Fruit fly (Drosophila melanogaster) whole organism, embryonic: Measurements from ENCODE around the gene TTLL1A.
A peak's percentile ranks its signal among the peaks of the same experiment; 100 is the strongest.

Experiments used
- Atf-2 ChIP-seq: fragments of 200-800 bp; sonication (Bioruptor generic); optimal IDR thresholded peaks from 2 replicates; lab custom pipeline; 2016; ENCODE audit warnings: missing biosample characterization, missing genetic modification characterization
- B-H2 ChIP-seq: fragments of 200-800 bp; sonication (Bioruptor generic); optimal IDR thresholded peaks from 2 replicates; lab custom pipeline; 2018; ENCODE audit warnings: missing biosample characterization, mild to moderate bottlenecking, missing genetic modification characterization
- CG10462 ChIP-seq: fragments of 200-800 bp; sonication (Bioruptor generic); optimal IDR thresholded peaks from 2 replicates; lab custom pipeline; 2016; ENCODE audit warnings: missing biosample characterization, missing genetic modification characterization
- CG10959 ChIP-seq: fragments of 200-800 bp; sonication (Bioruptor generic); IDR thresholded peaks from 2 replicates; pipeline ENCODE4 v1.3.6; 2022; ENCODE audit warnings: missing biosample characterization, missing genetic modification characterization
- CG12219 ChIP-seq: fragments of 200-800 bp; sonication (Bioruptor generic); optimal IDR thresholded peaks from 3 replicates; lab custom pipeline; 2018; ENCODE audit warnings: missing biosample characterization, mild to moderate bottlenecking, missing genetic modification characterization
- CG12236 ChIP-seq: fragments of 200-800 bp; sonication (Bioruptor generic); optimal IDR thresholded peaks from 2 replicates; lab custom pipeline; 2016; ENCODE audit warnings: missing biosample characterization, missing genetic modification characterization
- CG13287 ChIP-seq: fragments of 200-800 bp; sonication (Bioruptor generic); IDR thresholded peaks from 2 replicates; pipeline ENCODE4 v1.3.6; 2022; ENCODE audit warnings: missing biosample characterization, missing genetic modification characterization; ENCODE audit not compliant: partially characterized antibody
- CG14050 ChIP-seq: fragments of 200-800 bp; sonication (Bioruptor generic); IDR thresholded peaks from 3 replicates; pipeline ENCODE4 v1.3.6; 2022; ENCODE audit warnings: missing biosample characterization, missing genetic modification characterization
- CG14710 ChIP-seq: fragments of 200-800 bp; sonication (Bioruptor generic); optimal IDR thresholded peaks from 3 replicates; lab custom pipeline; 2019; ENCODE audit warnings: missing biosample characterization, mild to moderate bottlenecking, missing genetic modification characterization, moderate library complexity
- CG16779 ChIP-seq: fragments of 200-800 bp; sonication (Bioruptor generic); IDR thresholded peaks from 2 replicates; pipeline ENCODE4 v1.3.6; 2022; ENCODE audit warnings: missing biosample characterization, missing genetic modification characterization
- CG18476 ChIP-seq: fragments of 200-800 bp; sonication (Bioruptor generic); optimal IDR thresholded peaks from 2 replicates; lab custom pipeline; 2016; ENCODE audit warnings: missing biosample characterization, mild to moderate bottlenecking, missing genetic modification characterization
- CG18764 ChIP-seq: fragments of 200-800 bp; sonication (Bioruptor generic); optimal IDR thresholded peaks from 3 replicates; lab custom pipeline; 2016; ENCODE audit warnings: missing biosample characterization, missing genetic modification characterization
- CG2129 ChIP-seq: fragments of 200-800 bp; sonication (Bioruptor generic); IDR thresholded peaks from 2 replicates; pipeline ENCODE4 v1.3.6; 2022; ENCODE audit warnings: missing biosample characterization, missing genetic modification characterization; ENCODE audit not compliant: partially characterized antibody
- CG2678 ChIP-seq: fragments of 200-800 bp; sonication (Bioruptor generic); optimal IDR thresholded peaks from 3 replicates; lab custom pipeline; 2019; ENCODE audit warnings: missing biosample characterization, mild to moderate bottlenecking, missing genetic modification characterization, moderate library complexity
- CG4707 ChIP-seq: fragments of 200-800 bp; sonication (Bioruptor generic); optimal IDR thresholded peaks from 2 replicates; lab custom pipeline; 2018; ENCODE audit warnings: missing biosample characterization, mild to moderate bottlenecking, missing genetic modification characterization, moderate library complexity
- CG6654 ChIP-seq: fragments of 200-800 bp; sonication (Bioruptor generic); optimal IDR thresholded peaks from 2 replicates; lab custom pipeline; 2017; ENCODE audit warnings: missing biosample characterization, mild to moderate bottlenecking, missing genetic modification characterization
- CG6791 ChIP-seq: fragments of 200-800 bp; sonication (Bioruptor generic); IDR thresholded peaks from 3 replicates; pipeline ENCODE4 v1.3.6; 2022; ENCODE audit warnings: missing biosample characterization, missing genetic modification characterization; ENCODE audit not compliant: partially characterized antibody
- CG7357 ChIP-seq: fragments of 200-800 bp; sonication (Bioruptor generic); IDR thresholded peaks from 3 replicates; pipeline ENCODE4 v1.3.6; 2022; ENCODE audit warnings: missing biosample characterization, missing genetic modification characterization
- CG8478 ChIP-seq: fragments of >200 bp; optimal IDR thresholded peaks from 2 replicates; lab custom pipeline; 2018
- Deaf1 ChIP-seq: fragments of 200-800 bp; optimal IDR thresholded peaks from 3 replicates; lab custom pipeline; 2019; ENCODE audit warnings: missing biosample characterization, mild to moderate bottlenecking, missing genetic modification characterization, moderate library complexity
- Dfd ChIP-seq, 2 experiments: fragments of >200 bp; optimal IDR thresholded peaks; 2 replicates each; lab custom pipeline; 2017; ENCODE audit warnings: missing biosample characterization in 2 of 2, missing genetic modification characterization in 2 of 2
- Doc3 ChIP-seq: fragments of 200-800 bp; sonication (Bioruptor generic); IDR thresholded peaks from 3 replicates; pipeline ENCODE4 v1.3.6; 2022; ENCODE audit warnings: missing biosample characterization, missing genetic modification characterization; ENCODE audit not compliant: partially characterized antibody
- Hr78 ChIP-seq, 2 experiments: fragments of 200-800 bp in 1 of 2; fragments of >200 bp in 1 of 2; sonication (Bioruptor generic) in 1 of 2; optimal IDR thresholded peaks; 2 replicates each; lab custom pipeline; 2017 to 2019; ENCODE audit warnings: missing biosample characterization in 2 of 2, missing genetic modification characterization in 2 of 2, mild to moderate bottlenecking in 1 of 2, moderate library complexity in 1 of 2
- MESR4 ChIP-seq: fragments of 200-800 bp; sonication (Bioruptor generic); optimal IDR thresholded peaks from 2 replicates; lab custom pipeline; 2018; ENCODE audit warnings: missing biosample characterization, mild to moderate bottlenecking, missing genetic modification characterization, moderate library complexity
- Mad ChIP-seq: fragments of 200-800 bp; sonication (Bioruptor generic); optimal IDR thresholded peaks from 2 replicates; lab custom pipeline; 2016; ENCODE audit warnings: missing biosample characterization, missing genetic modification characterization
- Mrtf ChIP-seq: fragments of 200-800 bp; sonication (Bioruptor generic); IDR thresholded peaks from 3 replicates; pipeline ENCODE4 v1.3.6; 2022; ENCODE audit warnings: missing biosample characterization, missing genetic modification characterization
- Myb ChIP-seq: fragments of 200-800 bp; sonication (Bioruptor generic); optimal IDR thresholded peaks from 2 replicates; lab custom pipeline; 2016; ENCODE audit warnings: missing biosample characterization, missing genetic modification characterization
- NC2β ChIP-seq: fragments of 200-800 bp; sonication (Bioruptor generic); optimal IDR thresholded peaks from 2 replicates; lab custom pipeline; 2016; ENCODE audit warnings: missing biosample characterization, missing genetic modification characterization
- Scr ChIP-seq: fragments of 200-800 bp; sonication (Bioruptor generic); IDR thresholded peaks from 2 replicates; pipeline ENCODE4 v1.3.6; 2022; ENCODE audit warnings: missing biosample characterization, missing genetic modification characterization; ENCODE audit not compliant: partially characterized antibody
- Sox100B ChIP-seq: fragments of 200-800 bp; sonication (Bioruptor generic); optimal IDR thresholded peaks from 3 replicates; lab custom pipeline; 2018; ENCODE audit warnings: missing biosample characterization, mild to moderate bottlenecking, missing genetic modification characterization
- Sox102F ChIP-seq: fragments of 200-800 bp; sonication (Bioruptor generic); optimal IDR thresholded peaks from 2 replicates; lab custom pipeline; 2018; ENCODE audit warnings: missing biosample characterization, mild to moderate bottlenecking, missing genetic modification characterization, moderate library complexity
- abd-A ChIP-seq: fragments of 200-800 bp; sonication (Bioruptor generic); optimal IDR thresholded peaks from 3 replicates; lab custom pipeline; 2019; ENCODE audit warnings: missing biosample characterization, mild to moderate bottlenecking, missing genetic modification characterization, moderate library complexity
- bowl ChIP-seq: fragments of 200-800 bp; sonication (Bioruptor generic); IDR thresholded peaks from 2 replicates; pipeline ENCODE4 v1.3.6; 2022; ENCODE audit warnings: missing biosample characterization, missing genetic modification characterization
- bsh ChIP-seq, 2 experiments: fragments of 200-800 bp; sonication (Bioruptor generic); optimal IDR thresholded peaks; 2 replicates each; lab custom pipeline; 2017 to 2018; ENCODE audit warnings: mild to moderate bottlenecking in 2 of 2, missing biosample characterization in 2 of 2, missing genetic modification characterization in 2 of 2, moderate library complexity in 1 of 2
- cato ChIP-seq: fragments of 200-800 bp; sonication (Bioruptor generic); optimal IDR thresholded peaks from 2 replicates; lab custom pipeline; 2016; ENCODE audit warnings: missing biosample characterization, missing genetic modification characterization, borderline replicate concordance
- cg ChIP-seq: fragments of 200-800 bp; sonication (Bioruptor generic); optimal IDR thresholded peaks from 3 replicates; lab custom pipeline; 2019; ENCODE audit warnings: missing biosample characterization, mild to moderate bottlenecking, missing genetic modification characterization, moderate library complexity
- dmrt11E ChIP-seq: fragments of 200-800 bp; sonication (Bioruptor generic); optimal IDR thresholded peaks from 3 replicates; lab custom pipeline; 2018; ENCODE audit warnings: missing biosample characterization, mild to moderate bottlenecking, missing genetic modification characterization, moderate library complexity
- gro ChIP-seq: fragments of 200-800 bp; sonication (Bioruptor generic); optimal IDR thresholded peaks from 2 replicates; lab custom pipeline; 2016; ENCODE audit warnings: missing biosample characterization, missing genetic modification characterization
- ind ChIP-seq: fragments of 200-800 bp; sonication (Bioruptor generic); optimal IDR thresholded peaks from 3 replicates; lab custom pipeline; 2016; ENCODE audit warnings: missing biosample characterization, missing genetic modification characterization
- nerfin-2 ChIP-seq: fragments of 200-800 bp; sonication (Bioruptor generic); IDR thresholded peaks from 2 replicates; pipeline ENCODE4 v1.3.6; 2022; ENCODE audit warnings: missing biosample characterization, missing genetic modification characterization; ENCODE audit not compliant: partially characterized antibody
- org-1 ChIP-seq: fragments of 200-800 bp; sonication (Bioruptor generic); optimal IDR thresholded peaks from 2 replicates; lab custom pipeline; 2017; ENCODE audit warnings: missing biosample characterization, missing genetic modification characterization
- phol ChIP-seq: fragments of 200-800 bp; sonication (Bioruptor generic); optimal IDR thresholded peaks from 3 replicates; lab custom pipeline; 2018; ENCODE audit warnings: missing biosample characterization, mild to moderate bottlenecking, missing genetic modification characterization, moderate library complexity
- psq ChIP-seq: fragments of 200-800 bp; sonication (Bioruptor generic); optimal IDR thresholded peaks from 2 replicates; lab custom pipeline; 2017; ENCODE audit warnings: missing biosample characterization, missing genetic modification characterization
- pum ChIP-seq: fragments of 200-800 bp; sonication (Bioruptor generic); optimal IDR thresholded peaks from 2 replicates; lab custom pipeline; 2016; ENCODE audit warnings: missing biosample characterization, missing genetic modification characterization
- pzg ChIP-seq: fragments of 200-800 bp; sonication (Bioruptor generic); optimal IDR thresholded peaks from 3 replicates; lab custom pipeline; 2018; ENCODE audit warnings: missing biosample characterization, mild to moderate bottlenecking, missing genetic modification characterization, moderate library complexity
- schlank ChIP-seq: fragments of 200-800 bp; sonication (Bioruptor generic); optimal IDR thresholded peaks from 2 replicates; lab custom pipeline; 2018; ENCODE audit warnings: missing biosample characterization, mild to moderate bottlenecking, missing genetic modification characterization
- sim ChIP-seq: fragments of 200-800 bp; sonication (Bioruptor generic); IDR thresholded peaks from 2 replicates; pipeline ENCODE4 v1.3.6; 2022; ENCODE audit warnings: missing biosample characterization, missing genetic modification characterization
- sr ChIP-seq: fragments of 200-800 bp; sonication (Bioruptor generic); IDR thresholded peaks from 3 replicates; pipeline ENCODE4 v1.3.6; 2022; ENCODE audit warnings: missing biosample characterization, missing genetic modification characterization
- tx ChIP-seq: fragments of 200-800 bp; sonication (Bioruptor generic); optimal IDR thresholded peaks from 2 replicates; lab custom pipeline; 2016; ENCODE audit warnings: missing biosample characterization, missing genetic modification characterization
- usp ChIP-seq: fragments of >200 bp; optimal IDR thresholded peaks from 2 replicates; lab custom pipeline; 2017; ENCODE audit warnings: missing biosample characterization, missing genetic modification characterization
- vfl ChIP-seq: fragments of 200-800 bp; sonication (Bioruptor generic); optimal IDR thresholded peaks from 2 replicates; lab custom pipeline; 2016; ENCODE audit warnings: missing biosample characterization, missing genetic modification characterization

Gene TTLL1A

dm6 chrX:17237421-17237820 lies 35.0 kb upstream of the TTLL1A start (continued):
- TF ChIP-seq CG2129 (no peak), schlank (tag; lab: Kevin White, UChicago) (no peak), bsh (GFP tag; optimal IDR thresholded peaks at IDR 0.05; lab: Kevin White, UChicago) (peak; percentile 22 to 38), phol (tag; lab: Kevin White, UChicago) (peak; percentile 52), Myb (GFP tag; lab: Kevin White, UChicago) (no peak), CG10462 (GFP tag; lab: Kevin White, UChicago) (no peak), CG12219 (GFP tag; lab: Kevin White, UChicago) (no peak), CG13287 (no peak), sr (GFP tag; lab: Robert Waterston, UW) (no peak), CG7357 (GFP tag; lab: Robert Waterston, UW) (no peak), CG18764 (GFP tag; lab: Kevin White, UChicago) (no peak), Doc3 (GFP tag; lab: Robert Waterston, UW) (no peak), sim (GFP tag; lab: Robert Waterston, UW) (no peak), CG6654 (GFP tag; lab: Kevin White, UChicago) (no peak), CG12236 (GFP tag; lab: Kevin White, UChicago) (no peak), Scr (GFP tag; lab: Robert Waterston, UW) (no peak), Sox100B (GFP tag; lab: Kevin White, UChicago) (no peak), org-1 (GFP tag; lab: Kevin White, UChicago) (no peak), CG2678 (tag; lab: Kevin White, UChicago) (no peak), Hr78 (GFP tag; optimal IDR thresholded peaks at IDR 0.05; lab: Kevin White, UChicago) (no peak), tx (GFP tag; lab: Kevin White, UChicago) (no peak), Deaf1 (tag; lab: Kevin White, UChicago) (no peak), pzg (no peak), cg (GFP tag; lab: Kevin White, UChicago) (no peak), Mad (no peak), pum (GFP tag; lab: Kevin White, UChicago) (no peak), psq (no peak), Mrtf (no peak), MESR4 (GFP tag; lab: Kevin White, UChicago) (no peak), CG10959 (GFP tag; lab: Robert Waterston, UW) (no peak), vfl (no peak), CG14050 (GFP tag; lab: Robert Waterston, UW) (no peak), CG8478 (lab: Kevin White, UChicago) (no peak), cato (no peak), NC2β (GFP tag; lab: Kevin White, UChicago) (no peak), dmrt11E (peak; percentile 28), CG18476 (GFP tag; lab: Kevin White, UChicago) (no peak), gro (GFP tag; lab: Kevin White, UChicago) (no peak), usp (GFP tag; lab: Kevin White, UChicago) (no peak), CG4707 (GFP tag; lab: Kevin White, UChicago) (no peak), ind (GFP tag; lab: Kevin White, UChicago) (no peak), nerfin-2 (GFP tag; lab: Robert Waterston, UW) (no peak), Atf-2 (no peak), Sox102F (GFP tag; lab: Kevin White, UChicago) (peak; percentile 68), B-H2 (GFP tag; lab: Kevin White, UChicago) (no peak), CG6791 (GFP tag; lab: Robert Waterston, UW) (no peak), Dfd (GFP tag; optimal IDR thresholded peaks at IDR 0.05; lab: Kevin White, UChicago) (no peak), abd-A (tag; lab: Kevin White, UChicago) (no peak), bowl (GFP tag; lab: Robert Waterston, UW) (no peak), CG16779 (no peak), CG14710 (tag; lab: Kevin White, UChicago) (peak; percentile 14)
